Fruit fly (Drosophila melanogaster): ENCODE results near the gene CG3437.
A peak's percentile ranks its signal among the peaks of the same experiment; 100 is the strongest.

Gene CG3437

dm6 chr3L:9462247-9462769 lies 4.8 kb upstream of the CG3437 start (continued):
- TF ChIP-seq CG30020 (tag; optimal IDR thresholded peaks at IDR 0.05) (peak; percentile 73), ara (GFP tag; IDR thresholded peaks at IDR 0.05) (peak; percentile 58; the same call in 1 of the 2 replicates), sd (tag; optimal IDR thresholded peaks at IDR 0.05) (no peak), CG17328 (GFP tag; IDR thresholded peaks at IDR 0.05) (peak; percentile 79), fu2 (GFP tag; optimal IDR thresholded peaks at IDR 0.05) (peak; percentile 18), B-H1 (GFP tag; IDR thresholded peaks at IDR 0.05) (peak; percentile 75), CG4854 (GFP tag; optimal IDR thresholded peaks at IDR 0.05) (peak; percentile 81), unc-4 (GFP tag; IDR thresholded peaks at IDR 0.05; ENCODE audit: partially characterized antibody) (no peak), NfI (GFP tag; optimal IDR thresholded peaks at IDR 0.05) (peak; percentile 81), pho (GFP tag; optimal IDR thresholded peaks at IDR 0.05) (peak; percentile 81), CG7357 (GFP tag; IDR thresholded peaks at IDR 0.05) (peak; percentile 64; the same call in 2 of the 3 replicates), kah (GFP tag; optimal IDR thresholded peaks at IDR 0.05) (peak; percentile 42), nerfin-1 (tag; optimal IDR thresholded peaks at IDR 0.05) (peak; percentile 86), so (GFP tag; IDR thresholded peaks at IDR 0.05) (peak; percentile 55; the same call in 1 of the 3 replicates), CG4360 (GFP tag; IDR thresholded peaks at IDR 0.05) (peak; percentile 81), CG4820 (GFP tag; optimal IDR thresholded peaks at IDR 0.05) (peak; percentile 100), Mrtf (GFP tag; IDR thresholded peaks at IDR 0.05) (peak; percentile 65; the same call in 1 of the 3 replicates), CG1832 (GFP tag; optimal IDR thresholded peaks at IDR 0.05) (no peak), CG16813 (GFP tag; IDR thresholded peaks at IDR 0.05; ENCODE audit: partially characterized antibody) (no peak), Awh (GFP tag; IDR thresholded peaks at IDR 0.05) (peak; percentile 31; the same call in 1 of the 2 replicates), CG6854 (GFP tag; optimal IDR thresholded peaks at IDR 0.05) (peak; percentile 92), tx (GFP tag; optimal IDR thresholded peaks at IDR 0.05) (peak; percentile 59), Optix (GFP tag; IDR thresholded peaks at IDR 0.05) (no peak), hbn (GFP tag; IDR thresholded peaks at IDR 0.05; ENCODE audit: partially characterized antibody) (no peak), Hand (GFP tag; optimal IDR thresholded peaks at IDR 0.05) (peak; percentile 85), gce (GFP tag; IDR thresholded peaks at IDR 0.05) (no peak; the same call in 2 of the 3 replicates), ftz-f1 (GFP tag; optimal IDR thresholded peaks at IDR 0.05) (no peak), Drgx (GFP tag; IDR thresholded peaks at IDR 0.05) (peak; percentile 93), nmo (GFP tag; optimal IDR thresholded peaks at IDR 0.05) (peak; percentile 92), CG1024 (GFP tag; IDR thresholded peaks at IDR 0.05) (peak; percentile 9; the same call in 1 of the 2 replicates), CG11560 (tag; IDR thresholded peaks at IDR 0.05) (0 out of 3 replicates have a peak, but pooled peaks have one; percentile 28), CG3847 (GFP tag; IDR thresholded peaks at IDR 0.05) (peak; percentile 58; the same call in 1 of the 2 replicates), Sox100B (GFP tag; optimal IDR thresholded peaks at IDR 0.05) (peak; percentile 94), CG8765 (GFP tag; IDR thresholded peaks at IDR 0.05) (peak; percentile 11; the same call in 1 of the 2 replicates), ATbp (GFP tag; optimal IDR thresholded peaks at IDR 0.05) (peak; percentile 90), ro (GFP tag; IDR thresholded peaks at IDR 0.05) (no peak), lola (GFP tag; optimal IDR thresholded peaks at IDR 0.05) (peak in 1 of 3 experiments; percentile 96), sqz (GFP tag; optimal IDR thresholded peaks at IDR 0.05) (peak; percentile 84), CG7745 (tag; optimal IDR thresholded peaks at IDR 0.05) (no peak), CG2875 (GFP tag; optimal IDR thresholded peaks at IDR 0.05) (peak; percentile 89), CG6272 (GFP tag; IDR thresholded peaks at IDR 0.05) (no peak), CG17361 (GFP tag; IDR thresholded peaks at IDR 0.05) (peak; percentile 89), CG10431 (GFP tag; optimal IDR thresholded peaks at IDR 0.05) (peak; percentile 79), GATAe (GFP tag; conservative IDR thresholded peaks at IDR 0.05) (no peak), Blimp-1 (GFP tag; optimal IDR thresholded peaks at IDR 0.05) (peak; percentile 92)
